Fruit fly (Drosophila melanogaster) whole organism, wandering third instar larva: ENCODE results near the gene CG9016.

Source experiments
- Abd-B ChIP-seq: fragments of >200 bp; optimal IDR thresholded peaks from 2 replicates; lab custom pipeline; 2017; ENCODE audit warnings: missing biosample characterization, missing genetic modification characterization
- CG9705 ChIP-seq: fragments of 200-800 bp; sonication (Bioruptor generic); optimal IDR thresholded peaks from 2 replicates; lab custom pipeline; 2018; ENCODE audit warnings: missing biosample characterization, mild to moderate bottlenecking, missing genetic modification characterization
- CrebA ChIP-seq: fragments of 200-800 bp; sonication (Bioruptor generic); optimal IDR thresholded peaks from 2 replicates; lab custom pipeline; 2016; ENCODE audit warnings: missing biosample characterization, mild to moderate bottlenecking, missing genetic modification characterization, borderline replicate concordance
- Dfd ChIP-seq: fragments of >200 bp; optimal IDR thresholded peaks from 2 replicates; lab custom pipeline; 2017; ENCODE audit warnings: missing biosample characterization, missing genetic modification characterization
- Dif ChIP-seq: fragments of 200-275, 200-300 bp; sonication (Bioruptor generic); optimal IDR thresholded peaks from 2 replicates; lab custom pipeline; 2018; ENCODE audit warnings: missing biosample characterization, missing genetic modification characterization; ENCODE audit not compliant: partially characterized antibody
- GATAd ChIP-seq: sonication (Bioruptor generic); optimal IDR thresholded peaks from 2 replicates; lab custom pipeline; 2016; ENCODE audit warnings: missing biosample characterization, missing genetic modification characterization
- Hnf4 ChIP-seq: fragments of 200-800 bp; sonication (Bioruptor generic); optimal IDR thresholded peaks from 2 replicates; lab custom pipeline; 2016; ENCODE audit warnings: missing biosample characterization, mild to moderate bottlenecking, missing genetic modification characterization
- Hr78 ChIP-seq: fragments of >200 bp; optimal IDR thresholded peaks from 2 replicates; lab custom pipeline; 2017; ENCODE audit warnings: missing biosample characterization, missing genetic modification characterization
- Hr83 ChIP-seq: fragments of 200-300 bp; sonication (Bioruptor generic); optimal IDR thresholded peaks from 2 replicates; lab custom pipeline; 2016; ENCODE audit warnings: missing biosample characterization, mild to moderate bottlenecking, missing genetic modification characterization, moderate library complexity; ENCODE audit not compliant: poor library complexity, severe bottlenecking
- Jra ChIP-seq: sonication (Bioruptor generic); optimal IDR thresholded peaks from 2 replicates; lab custom pipeline; 2016; ENCODE audit warnings: missing biosample characterization, missing genetic modification characterization
- Mio ChIP-seq: sonication (Bioruptor generic); optimal IDR thresholded peaks from 2 replicates; lab custom pipeline; 2016; ENCODE audit warnings: missing biosample characterization, missing genetic modification characterization
- Myc ChIP-seq: fragments of >200 bp; optimal IDR thresholded peaks from 2 replicates; lab custom pipeline; 2017
- N ChIP-seq: fragments of >200 bp; optimal IDR thresholded peaks from 2 replicates; lab custom pipeline; 2018; ENCODE audit warnings: missing biosample characterization, missing external identifiers, missing genetic modification characterization
- OdsH ChIP-seq: fragments of 200-800 bp; sonication (Bioruptor generic); optimal IDR thresholded peaks from 2 replicates; lab custom pipeline; 2016; ENCODE audit warnings: missing biosample characterization, mild to moderate bottlenecking, missing genetic modification characterization
- Rel ChIP-seq, 2 experiments: fragments of 200-800 bp; sonication (Bioruptor generic) in 1 of 2; optimal IDR thresholded peaks; 2 replicates in 1 of 2; 3 replicates in 1 of 2; lab custom pipeline; 2016 to 2019; ENCODE audit warnings: mild to moderate bottlenecking in 2 of 2, missing biosample characterization in 2 of 2, missing genetic modification characterization in 2 of 2, moderate library complexity in 1 of 2
- Sp1 ChIP-seq: fragments of 200-800 bp; sonication (Bioruptor generic); optimal IDR thresholded peaks from 3 replicates; lab custom pipeline; 2019; ENCODE audit warnings: missing biosample characterization, mild to moderate bottlenecking, missing genetic modification characterization, moderate library complexity
- Vsx2 ChIP-seq: fragments of 200-300, 225-300 bp; sonication (Bioruptor generic); optimal IDR thresholded peaks from 2 replicates; lab custom pipeline; 2018; ENCODE audit warnings: missing biosample characterization, missing genetic modification characterization; ENCODE audit not compliant: partially characterized antibody
- br ChIP-seq: fragments of 200-800 bp; sonication (Bioruptor generic); optimal IDR thresholded peaks from 2 replicates; lab custom pipeline; 2016; ENCODE audit warnings: missing biosample characterization, missing genetic modification characterization
- brk ChIP-seq: fragments of 200-800 bp; sonication (Bioruptor generic); optimal IDR thresholded peaks from 2 replicates; lab custom pipeline; 2016; ENCODE audit warnings: missing biosample characterization, mild to moderate bottlenecking, missing genetic modification characterization
- dmrt93B ChIP-seq: fragments of 200-800 bp; sonication (Bioruptor generic); optimal IDR thresholded peaks from 2 replicates; lab custom pipeline; 2018; ENCODE audit warnings: missing biosample characterization, mild to moderate bottlenecking, missing genetic modification characterization
- dsf ChIP-seq: sonication (Bioruptor generic); optimal IDR thresholded peaks from 2 replicates; lab custom pipeline; 2016; ENCODE audit warnings: missing biosample characterization, missing genetic modification characterization, borderline replicate concordance
- ey ChIP-seq: fragments of 200-800 bp; sonication (Bioruptor generic); optimal IDR thresholded peaks from 2 replicates; lab custom pipeline; 2016; ENCODE audit warnings: missing biosample characterization, missing genetic modification characterization
- fru ChIP-seq: fragments of 200-800 bp; sonication (Bioruptor generic); optimal IDR thresholded peaks from 3 replicates; lab custom pipeline; 2016; ENCODE audit warnings: missing biosample characterization, mild to moderate bottlenecking, missing genetic modification characterization
- h ChIP-seq: fragments of 200-800 bp; sonication (Bioruptor generic); optimal IDR thresholded peaks from 3 replicates; lab custom pipeline; 2016; ENCODE audit warnings: missing biosample characterization, mild to moderate bottlenecking, missing genetic modification characterization
- lola ChIP-seq: fragments of >200 bp; optimal IDR thresholded peaks from 2 replicates; lab custom pipeline; 2017; ENCODE audit warnings: missing biosample characterization, missing genetic modification characterization
- pan ChIP-seq: fragments of >200 bp; optimal IDR thresholded peaks from 2 replicates; lab custom pipeline; 2017
- psq ChIP-seq: fragments of 200-800 bp; sonication (Bioruptor generic); optimal IDR thresholded peaks from 3 replicates; lab custom pipeline; 2017; ENCODE audit warnings: missing biosample characterization, mild to moderate bottlenecking, missing genetic modification characterization, moderate library complexity
- rgr ChIP-seq: fragments of 200-800 bp; sonication (Bioruptor generic); optimal IDR thresholded peaks from 3 replicates; lab custom pipeline; 2016; ENCODE audit warnings: missing biosample characterization, mild to moderate bottlenecking, missing genetic modification characterization
- sage ChIP-seq: fragments of 200-800 bp; sonication (Bioruptor generic); optimal IDR thresholded peaks from 2 replicates; lab custom pipeline; 2016; ENCODE audit warnings: missing biosample characterization, mild to moderate bottlenecking, missing genetic modification characterization
- tai ChIP-seq: sonication (Bioruptor generic); optimal IDR thresholded peaks from 2 replicates; lab custom pipeline; 2016; ENCODE audit warnings: missing biosample characterization, missing genetic modification characterization
- usp ChIP-seq: fragments of >200 bp; optimal IDR thresholded peaks from 2 replicates; lab custom pipeline; 2017; ENCODE audit warnings: missing biosample characterization, missing genetic modification characterization
- woc ChIP-seq: sonication (Bioruptor generic); optimal IDR thresholded peaks from 2 replicates; lab custom pipeline; 2016; ENCODE audit warnings: missing biosample characterization, mild to moderate bottlenecking, missing genetic modification characterization

CG9016 gene

dm6 chr2L:5961169-5961918 lies 37.9 kb upstream of the CG9016 start:
- TF ChIP-seq brk (GFP tag; lab: Kevin White, UChicago), result no peak
- TF ChIP-seq GATAd, result no peak
- TF ChIP-seq sage (GFP tag; lab: Kevin White, UChicago), result no peak
- no peak for TF ChIP-seq tai
- no peak for TF ChIP-seq pan
- TF ChIP-seq N (GFP tag; lab: Kevin White, UChicago), result no peak
- no peak for TF ChIP-seq Hr78 (GFP tag; lab: Kevin White, UChicago)
- TF ChIP-seq Dif, result no peak
- TF ChIP-seq Rel (GFP tag; optimal IDR thresholded peaks at IDR 0.05; lab: Kevin White, UChicago), result no peak
- no peak for TF ChIP-seq Rel (tag; optimal IDR thresholded peaks at IDR 0.05; lab: Kevin White, UChicago)
- no peak for TF ChIP-seq psq
- no peak for TF ChIP-seq CrebA (GFP tag; lab: Kevin White, UChicago)

dm6 chr2L:5959863-5960658 lies 36.6 kb upstream of the CG9016 start, which contains the start of gene Vm26Aa:
Vm26Aa (minus strand) TSS chr2L:5960340.
- no peak for TF ChIP-seq CG9705 (GFP tag; lab: Kevin White, UChicago)
- TF ChIP-seq ey (GFP tag; lab: Kevin White, UChicago), result no peak
- TF ChIP-seq dsf (GFP tag; lab: Kevin White, UChicago), result no peak
- no peak for TF ChIP-seq woc (GFP tag; lab: Kevin White, UChicago)
- TF ChIP-seq fru (GFP tag; lab: Kevin White, UChicago), result no peak
- no peak for TF ChIP-seq brk (GFP tag; lab: Kevin White, UChicago)
- no peak for TF ChIP-seq CrebA (GFP tag; lab: Kevin White, UChicago)
- no peak for TF ChIP-seq GATAd
- TF ChIP-seq Hr78 (GFP tag; lab: Kevin White, UChicago), result no peak
- TF ChIP-seq Dif, result no peak
- TF ChIP-seq Myc, result no peak
- TF ChIP-seq usp, result no peak
- no peak for TF ChIP-seq Hr83 (GFP tag; lab: Kevin White, UChicago)
- no peak for TF ChIP-seq h (GFP tag; lab: Kevin White, UChicago)
- no peak for TF ChIP-seq Mio (GFP tag; lab: Kevin White, UChicago)
- no peak for TF ChIP-seq Dfd (GFP tag; lab: Kevin White, UChicago)
- TF ChIP-seq Abd-B (GFP tag; lab: Kevin White, UChicago), result no peak
- no peak for TF ChIP-seq Hnf4

- TF ChIP-seq Myc (no peak), pan (no peak), Vsx2 (GFP tag; lab: Kevin White, UChicago) (no peak), GATAd (no peak), tai (no peak), rgr (GFP tag; lab: Kevin White, UChicago) (no peak), Jra (GFP tag; lab: Kevin White, UChicago) (no peak), woc (GFP tag; lab: Kevin White, UChicago) (no peak), Sp1 (GFP tag; lab: Kevin White, UChicago) (no peak), h (GFP tag; lab: Kevin White, UChicago) (no peak), usp (no peak), CrebA (GFP tag; lab: Kevin White, UChicago) (no peak), lola (GFP tag; lab: Kevin White, UChicago) (no peak), OdsH (GFP tag; lab: Kevin White, UChicago) (no peak)
These were observed 35.2 kb upstream of the CG9016 start, which contains the start of gene Vm26Ac for dm6 chr2L:5958581-5959177. Vm26Ac (minus strand) TSS chr2L:5958631.

dm6 chr2L:5956706-5957105 lies 33.3 kb upstream of the CG9016 start, which contains the start of the genes CG13998 and Vm26Ab:
CG13998 (minus strand) TSS chr2L:5956819.
Vm26Ab (plus strand) TSS chr2L:5957004.
- no peak for TF ChIP-seq Abd-B (GFP tag; lab: Kevin White, UChicago)
- no peak for TF ChIP-seq Dif
- no peak for TF ChIP-seq Myc
- no peak for TF ChIP-seq dmrt93B (GFP tag; lab: Kevin White, UChicago)
- no peak for TF ChIP-seq CrebA (GFP tag; lab: Kevin White, UChicago)
- TF ChIP-seq ey (GFP tag; lab: Kevin White, UChicago), result no peak
- no peak for TF ChIP-seq br
- TF ChIP-seq N (GFP tag; lab: Kevin White, UChicago), result no peak
- no peak for TF ChIP-seq GATAd
- no peak for TF ChIP-seq Sp1 (GFP tag; lab: Kevin White, UChicago)
- no peak for TF ChIP-seq Hr78 (GFP tag; lab: Kevin White, UChicago)
